Fruit fly (Drosophila melanogaster): ENCODE data around the gene alpha-Est4.

Gene alpha-Est4

dm6 chr3R:7515599-7516069 lies 22.8 kb downstream of the alpha-Est4 start, which contains the start of gene alpha-Est8 (continued):
- TF ChIP-seq CG6854 (GFP tag; optimal IDR thresholded peaks at IDR 0.05) (peak; percentile 2), Lim3 (GFP tag; IDR thresholded peaks at IDR 0.05) (no peak), cg (GFP tag; optimal IDR thresholded peaks at IDR 0.05) (peak; percentile 61), Lpt (GFP tag; optimal IDR thresholded peaks at IDR 0.05) (no peak), CG10654 (GFP tag; optimal IDR thresholded peaks at IDR 0.05) (no peak), yki (optimal IDR thresholded peaks at IDR 0.05) (no peak), CG10565 (GFP tag; optimal IDR thresholded peaks at IDR 0.05) (no peak), CG4360 (GFP tag; IDR thresholded peaks at IDR 0.05) (no peak), Bgb (GFP tag; IDR thresholded peaks at IDR 0.05; ENCODE audit: partially characterized antibody) (peak; percentile 73), Pdp1 (GFP tag; optimal IDR thresholded peaks at IDR 0.05) (peak in 1 of 2 experiments; percentile 9), CG11504 (tag; optimal IDR thresholded peaks at IDR 0.05) (no peak), vnd (GFP tag; IDR thresholded peaks at IDR 0.05; ENCODE audit: partially characterized antibody) (no peak), Sry-β (GFP tag; optimal IDR thresholded peaks at IDR 0.05) (no peak), nerfin-2 (GFP tag; IDR thresholded peaks at IDR 0.05; ENCODE audit: partially characterized antibody) (0 out of 2 replicates have a peak, but pooled peaks have one; percentile 16), D19A (tag; optimal IDR thresholded peaks at IDR 0.05) (no peak), CG1832 (GFP tag; optimal IDR thresholded peaks at IDR 0.05) (no peak), run (tag; optimal IDR thresholded peaks at IDR 0.05) (peak; percentile 56), CG6254 (GFP tag; optimal IDR thresholded peaks at IDR 0.05) (no peak), CG17612 (GFP tag; IDR thresholded peaks at IDR 0.05) (no peak), CkIIα-i1 (GFP tag; IDR thresholded peaks at IDR 0.05) (no peak), ftz-f1 (GFP tag; optimal IDR thresholded peaks at IDR 0.05) (peak; percentile 13), CG13296 (GFP tag; optimal IDR thresholded peaks at IDR 0.05) (peak; percentile 23), CG17359 (tag; optimal IDR thresholded peaks at IDR 0.05) (no peak), CG10431 (GFP tag; optimal IDR thresholded peaks at IDR 0.05) (no peak), Sox100B (GFP tag; optimal IDR thresholded peaks at IDR 0.05) (no peak), CG10543 (GFP tag; optimal IDR thresholded peaks at IDR 0.05) (peak; percentile 93), nerfin-1 (tag; optimal IDR thresholded peaks at IDR 0.05) (no peak), ind (GFP tag; optimal IDR thresholded peaks at IDR 0.05) (no peak), CTCF (GFP tag; optimal IDR thresholded peaks at IDR 0.05) (no peak), Hey (tag; optimal IDR thresholded peaks at IDR 0.05) (peak; percentile 88), CG10979 (tag; optimal IDR thresholded peaks at IDR 0.05) (no peak), Adf1 (GFP tag; IDR thresholded peaks at IDR 0.05) (peak; percentile 63; the same call in 1 of the 2 replicates), CG6791 (GFP tag; IDR thresholded peaks at IDR 0.05; ENCODE audit: partially characterized antibody) (no peak), Rfx (GFP tag; IDR thresholded peaks at IDR 0.05) (peak; percentile 34; the same call in 1 of the 2 replicates), Dbx (GFP tag; IDR thresholded peaks at IDR 0.05) (0 out of 3 replicates have a peak, but pooled peaks have one; percentile 30), sqz (GFP tag; optimal IDR thresholded peaks at IDR 0.05) (no peak), PHDP (tag; optimal IDR thresholded peaks at IDR 0.05) (peak; percentile 26), Aef1 (GFP tag; IDR thresholded peaks at IDR 0.05) (peak; percentile 39), CG2875 (GFP tag; optimal IDR thresholded peaks at IDR 0.05) (no peak), CG15696 (tag; optimal IDR thresholded peaks at IDR 0.05) (no peak), tna (GFP tag; IDR thresholded peaks at IDR 0.05; ENCODE audit: partially characterized antibody) (peak; percentile 47; the same call in 1 of the 2 replicates), kay (GFP tag; optimal IDR thresholded peaks at IDR 0.05) (no peak), CG3726 (GFP tag; IDR thresholded peaks at IDR 0.05) (no peak), Hr51 (GFP tag; optimal IDR thresholded peaks at IDR 0.05) (no peak), CG2199 (GFP tag; IDR thresholded peaks at IDR 0.05) (0 out of 3 replicates have a peak, but pooled peaks have one; percentile 55), CG3065 (GFP tag; optimal IDR thresholded peaks at IDR 0.05) (no peak), inv (GFP tag; IDR thresholded peaks at IDR 0.05; ENCODE audit: partially characterized antibody) (peak; percentile 32; the same call in 1 of the 2 replicates), abd-A (tag; optimal IDR thresholded peaks at IDR 0.05) (peak; percentile 62), HHEX (GFP tag; optimal IDR thresholded peaks at IDR 0.05) (peak; percentile 21), CG1529 (GFP tag; optimal IDR thresholded peaks at IDR 0.05) (no peak)

Data from whole organism, embryonic.